Fruit fly (Drosophila melanogaster): ENCODE measurements around the gene CG31954.

CG31954 gene

DNA sequence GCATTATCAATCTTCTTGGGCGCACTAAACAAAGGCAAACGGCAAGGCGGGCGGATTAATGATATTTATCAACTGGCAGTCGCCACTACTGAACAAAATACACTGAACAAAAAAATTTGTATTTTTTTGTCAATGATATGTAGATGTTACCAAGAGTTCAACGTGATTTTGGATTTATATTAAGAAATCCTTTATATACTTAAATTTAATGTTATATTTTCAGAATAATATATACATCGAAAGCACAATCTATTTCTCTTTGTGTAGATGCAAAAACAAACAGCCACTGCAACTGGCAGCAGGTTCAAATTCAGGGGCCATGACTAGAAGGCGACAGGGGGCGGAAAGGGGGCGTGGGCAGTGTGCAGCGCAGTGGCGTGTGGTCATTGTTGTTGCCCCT lies 27.2 kb downstream of the CG31954 start:
- peak; percentile 4 for TF ChIP-seq CG8388 (GFP tag; optimal IDR thresholded peaks at IDR 0.05)
- peak; percentile 41; the same call in 1 of the 2 replicates for TF ChIP-seq Ptx1 (GFP tag; IDR thresholded peaks at IDR 0.05)
- TF ChIP-seq fd96Cb (tag; optimal IDR thresholded peaks at IDR 0.05): peak; percentile 32
- TF ChIP-seq zen (tag; optimal IDR thresholded peaks at IDR 0.05): peak; percentile 23
- no peak for TF ChIP-seq CG8290 (GFP tag; optimal IDR thresholded peaks at IDR 0.05)
- no peak for TF ChIP-seq CG8290 (tag; optimal IDR thresholded peaks at IDR 0.05)
- TF ChIP-seq Dip2 (GFP tag; IDR thresholded peaks at IDR 0.05): no peak
- peak; percentile 91 for TF ChIP-seq Drgx (GFP tag; IDR thresholded peaks at IDR 0.05)
- peak; percentile 1 for TF ChIP-seq sens (GFP tag)
- peak; percentile 22 for TF ChIP-seq CG13424 (tag; optimal IDR thresholded peaks at IDR 0.05)
- peak; percentile 47 for TF ChIP-seq Sox102F (GFP tag; optimal IDR thresholded peaks at IDR 0.05)
- TF ChIP-seq ranshi (GFP tag; IDR thresholded peaks at IDR 0.05): no peak
- no peak for TF ChIP-seq CG10431 (GFP tag; optimal IDR thresholded peaks at IDR 0.05)
- TF ChIP-seq hkb (optimal IDR thresholded peaks at IDR 0.05): no peak
- 0 out of 2 replicates have a peak, but pooled peaks have one; percentile 16 for TF ChIP-seq hkb (GFP tag; IDR thresholded peaks at IDR 0.05)
- peak; percentile 10 for TF ChIP-seq trem (tag; optimal IDR thresholded peaks at IDR 0.05)
- peak; percentile 4 for TF ChIP-seq CG4424 (GFP tag; optimal IDR thresholded peaks at IDR 0.05)
- TF ChIP-seq tgo (GFP tag; IDR thresholded peaks at IDR 0.05): no peak
- 0 out of 3 replicates have a peak, but pooled peaks have one; percentile 32 for TF ChIP-seq ase (GFP tag; IDR thresholded peaks at IDR 0.05)
- TF ChIP-seq sr (GFP tag; IDR thresholded peaks at IDR 0.05): no peak; the same call in 2 of the 3 replicates
- TF ChIP-seq prd (optimal IDR thresholded peaks at IDR 0.05): no peak
- peak; percentile 39; the same call in 1 of the 3 replicates for TF ChIP-seq prd (GFP tag; IDR thresholded peaks at IDR 0.05)
- TF ChIP-seq cwo (GFP tag; optimal IDR thresholded peaks at IDR 0.05): no peak
- peak; percentile 16 for TF ChIP-seq CG10267 (tag; optimal IDR thresholded peaks at IDR 0.05)
- 0 out of 2 replicates have a peak, but pooled peaks have one; percentile 16 for TF ChIP-seq crol (GFP tag; IDR thresholded peaks at IDR 0.05)
- no peak for TF ChIP-seq gro (GFP tag; optimal IDR thresholded peaks at IDR 0.05)
- TF ChIP-seq ewg (GFP tag; optimal IDR thresholded peaks at IDR 0.05): peak; percentile 3
- TF ChIP-seq Doc3 (GFP tag; IDR thresholded peaks at IDR 0.05; ENCODE audit: partially characterized antibody): no peak
- TF ChIP-seq bcd (GFP tag; optimal IDR thresholded peaks at IDR 0.05): peak; percentile 0
- no peak for TF ChIP-seq Tbp (GFP tag; optimal IDR thresholded peaks at IDR 0.05)
- TF ChIP-seq vvl (GFP tag; IDR thresholded peaks at IDR 0.05): peak; percentile 45; the same call in 1 of the 2 replicates
- peak; percentile 42 for TF ChIP-seq dmrt11E (tag; optimal IDR thresholded peaks at IDR 0.05)
- TF ChIP-seq Xrp1 (GFP tag; IDR thresholded peaks at IDR 0.05): peak; percentile 35; the same call in 1 of the 2 replicates
- peak; percentile 10 for TF ChIP-seq CoRest (tag; optimal IDR thresholded peaks at IDR 0.05)
- no peak for TF ChIP-seq GATAe (GFP tag; conservative IDR thresholded peaks at IDR 0.05)
- no peak for TF ChIP-seq CG13894 (tag; optimal IDR thresholded peaks at IDR 0.05)
- TF ChIP-seq nmo (GFP tag; optimal IDR thresholded peaks at IDR 0.05): peak; percentile 30
- TF ChIP-seq gem (tag; optimal IDR thresholded peaks at IDR 0.05): peak; percentile 55
- TF ChIP-seq zf30C (GFP tag; optimal IDR thresholded peaks at IDR 0.05): no peak
- TF ChIP-seq CG6175 (GFP tag; IDR thresholded peaks at IDR 0.05): no peak
- 0 out of 3 replicates have a peak, but pooled peaks have one; percentile 15 for TF ChIP-seq CG11456 (GFP tag; IDR thresholded peaks at IDR 0.05)
- no peak for TF ChIP-seq CG10543 (GFP tag; optimal IDR thresholded peaks at IDR 0.05)
- peak; percentile 26 for TF ChIP-seq Oli (tag; optimal IDR thresholded peaks at IDR 0.05)
- TF ChIP-seq Blimp-1 (GFP tag; optimal IDR thresholded peaks at IDR 0.05): peak; percentile 32
- TF ChIP-seq Nf-YB (GFP tag; optimal IDR thresholded peaks at IDR 0.05): no peak
- 0 out of 3 replicates have a peak, but pooled peaks have one; percentile 30 for TF ChIP-seq ci (GFP tag; IDR thresholded peaks at IDR 0.05)
- peak; percentile 22; the same call in 1 of the 2 replicates for TF ChIP-seq ttk (GFP tag; IDR thresholded peaks at IDR 0.05)
